Worm (Caenorhabditis elegans) whole organism, mixed stage, embryonic: ENCODE measurements around the gene cdh-3.

Experiments used
- M03D4.4 ChIP-seq: sonication (generic microtip); optimal IDR thresholded peaks from 2 replicates; lab custom pipeline; 2017; ENCODE audit warnings: mild to moderate bottlenecking, missing genetic modification characterization, missing compliant biosample characterization
- bed-3 ChIP-seq: fragments of 200-800 bp; sonication (Bioruptor generic); optimal IDR thresholded peaks from 3 replicates; lab custom pipeline; 2018; ENCODE audit warnings: mild to moderate bottlenecking, missing genetic modification characterization, moderate library complexity, missing compliant biosample characterization
- blmp-1 ChIP-seq: fragments of 150-350 bp; optimal IDR thresholded peaks from 2 replicates; lab custom pipeline; 2014; ENCODE audit warnings: missing biosample characterization, missing genetic modification characterization
- ceh-39 ChIP-seq: fragments of 150-350 bp; optimal IDR thresholded peaks from 2 replicates; lab custom pipeline; 2014; ENCODE audit warnings: missing biosample characterization, missing genetic modification characterization
- ceh-43 ChIP-seq: fragments of 200-800 bp; sonication (Bioruptor generic); optimal IDR thresholded peaks from 2 replicates; lab custom pipeline; 2018; ENCODE audit warnings: mild to moderate bottlenecking, missing genetic modification characterization, moderate library complexity, missing compliant biosample characterization
- cnd-1 ChIP-seq: fragments of 200-800 bp; sonication (Bioruptor generic); optimal IDR thresholded peaks from 2 replicates; lab custom pipeline; 2018; ENCODE audit warnings: mild to moderate bottlenecking, missing genetic modification characterization, missing compliant biosample characterization
- drap-1 ChIP-seq: fragments of 200-800 bp; sonication (Bioruptor generic); optimal IDR thresholded peaks from 3 replicates; lab custom pipeline; 2018; ENCODE audit warnings: mild to moderate bottlenecking, missing genetic modification characterization, missing compliant biosample characterization
- elt-1 ChIP-seq: sonication (generic microtip); optimal IDR thresholded peaks from 2 replicates; lab custom pipeline; 2017; ENCODE audit warnings: missing genetic modification characterization, mild to moderate bottlenecking, missing compliant biosample characterization, antibody characterized with exemption, moderate library complexity, borderline replicate concordance; ENCODE audit not compliant: insufficient read depth
- elt-3 ChIP-seq: fragments of 150-350 bp; optimal IDR thresholded peaks from 2 replicates; lab custom pipeline; 2014; ENCODE audit warnings: missing biosample characterization, missing genetic modification characterization
- flh-1 ChIP-seq: fragments of 200-800 bp; sonication (Bioruptor generic); optimal IDR thresholded peaks from 2 replicates; lab custom pipeline; 2018; ENCODE audit warnings: mild to moderate bottlenecking, missing genetic modification characterization, moderate library complexity, missing compliant biosample characterization
- ham-2 ChIP-seq: fragments of 200-800 bp; sonication (Bioruptor generic); optimal IDR thresholded peaks from 2 replicates; lab custom pipeline; 2018; ENCODE audit warnings: mild to moderate bottlenecking, missing genetic modification characterization, missing compliant biosample characterization
- hlh-1 ChIP-seq: fragments of 150-350 bp; optimal IDR thresholded peaks from 2 replicates; lab custom pipeline; 2014; ENCODE audit warnings: missing biosample characterization, missing genetic modification reagents, missing genetic modification characterization
- lin-13 ChIP-seq: fragments of 150-350 bp; optimal IDR thresholded peaks from 2 replicates; lab custom pipeline; 2014; ENCODE audit warnings: missing biosample characterization, missing genetic modification characterization
- lin-32 ChIP-seq: fragments of 200-800 bp; sonication (Bioruptor generic); optimal IDR thresholded peaks from 2 replicates; lab custom pipeline; 2018; ENCODE audit warnings: mild to moderate bottlenecking, missing genetic modification characterization, missing compliant biosample characterization
- lsy-2 ChIP-seq: fragments of 150-350 bp; optimal IDR thresholded peaks from 2 replicates; lab custom pipeline; 2014; ENCODE audit warnings: missing biosample characterization, missing genetic modification characterization
- mab-5 ChIP-seq: fragments of 150-350 bp; optimal IDR thresholded peaks from 2 replicates; lab custom pipeline; 2014; ENCODE audit warnings: missing biosample characterization, missing genetic modification characterization
- mep-1 ChIP-seq: fragments of 150-350 bp; optimal IDR thresholded peaks from 2 replicates; lab custom pipeline; 2017; ENCODE audit warnings: missing biosample characterization, missing genetic modification reagents, missing genetic modification characterization, inconsistent platforms
- mls-2 ChIP-seq: sonication (generic microtip); optimal IDR thresholded peaks from 2 replicates; lab custom pipeline; 2016; ENCODE audit warnings: mild to moderate bottlenecking, missing genetic modification characterization, moderate library complexity, missing compliant biosample characterization
- nhr-12 ChIP-seq: fragments of 150-350 bp; optimal IDR thresholded peaks from 2 replicates; lab custom pipeline; 2014; ENCODE audit warnings: missing biosample characterization, missing genetic modification characterization
- nhr-2 ChIP-seq: fragments of 150-350 bp; optimal IDR thresholded peaks from 2 replicates; lab custom pipeline; 2014; ENCODE audit warnings: missing biosample characterization, missing genetic modification characterization
- nhr-237 ChIP-seq: fragments of 150-350 bp; optimal IDR thresholded peaks from 2 replicates; lab custom pipeline; 2014; ENCODE audit warnings: missing biosample characterization, missing genetic modification characterization
- nhr-28 ChIP-seq: fragments of 150-350 bp; optimal IDR thresholded peaks from 2 replicates; lab custom pipeline; 2014; ENCODE audit warnings: missing biosample characterization, missing genetic modification characterization
- pha-4 ChIP-seq: fragments of 150-350 bp; optimal IDR thresholded peaks from 2 replicates; lab custom pipeline; 2018; ENCODE audit warnings: missing biosample characterization, missing genetic modification reagents, missing genetic modification characterization
- snpc-4 ChIP-seq: fragments of 150-350 bp; optimal IDR thresholded peaks from 2 replicates; lab custom pipeline; 2014; ENCODE audit warnings: missing biosample characterization, missing genetic modification characterization
- sptf-1 ChIP-seq: sonication (generic microtip); optimal IDR thresholded peaks from 2 replicates; lab custom pipeline; 2017; ENCODE audit warnings: mild to moderate bottlenecking, missing genetic modification characterization, moderate library complexity, missing compliant biosample characterization
- tbx-8 ChIP-seq: fragments of 200-800 bp; sonication (Bioruptor generic); optimal IDR thresholded peaks from 2 replicates; lab custom pipeline; 2018; ENCODE audit warnings: mild to moderate bottlenecking, missing genetic modification characterization, moderate library complexity, missing compliant biosample characterization
- unc-120 ChIP-seq: sonication (generic microtip); optimal IDR thresholded peaks from 2 replicates; lab custom pipeline; 2017; ENCODE audit warnings: missing genetic modification characterization, missing compliant biosample characterization; ENCODE audit not compliant: poor library complexity, severe bottlenecking
- unc-39 ChIP-seq: fragments of 150-350 bp; optimal IDR thresholded peaks from 2 replicates; lab custom pipeline; 2014; ENCODE audit warnings: missing biosample characterization, missing genetic modification characterization
- unc-62 ChIP-seq: fragments of 150-350 bp; optimal IDR thresholded peaks from 2 replicates; lab custom pipeline; 2014; ENCODE audit warnings: missing biosample characterization, missing genetic modification reagents, missing genetic modification characterization

cdh-3 gene

DNA sequence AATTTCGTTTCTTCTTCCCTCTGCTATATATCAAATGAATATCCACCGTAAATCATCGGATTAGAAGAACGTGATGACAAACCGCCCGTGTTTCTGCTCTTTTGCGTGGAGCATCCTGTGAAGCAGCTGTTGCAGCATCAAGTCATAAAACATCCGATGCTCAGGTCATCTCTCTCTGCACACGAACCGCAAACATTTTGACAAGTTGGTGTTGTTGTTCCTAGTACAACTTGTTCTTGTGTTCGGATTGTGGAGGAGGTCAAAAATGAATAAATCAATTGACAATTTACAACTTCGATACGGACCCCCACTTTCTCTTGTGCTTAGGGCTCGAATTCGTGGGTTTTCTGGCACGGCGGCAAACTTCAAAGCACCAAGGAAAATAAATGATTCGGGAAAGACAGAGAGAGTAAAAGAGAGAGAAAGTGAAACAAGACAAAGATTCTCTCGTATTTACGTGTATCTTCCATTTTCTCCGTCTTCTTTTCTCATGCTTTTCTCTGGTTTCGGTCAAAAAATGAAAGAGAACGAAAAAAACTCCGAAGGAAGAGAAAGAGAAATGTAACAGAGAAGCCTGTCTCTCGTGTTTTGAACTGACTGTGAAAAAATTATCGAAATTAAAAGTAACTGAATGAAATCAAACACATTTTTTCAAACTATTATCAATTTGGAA, 26.5 kb upstream of the cdh-3 start:
- no peak for TF ChIP-seq mep-1 (tag; lab: Kevin White, UChicago)
- peak; percentile 27 for TF ChIP-seq unc-120
- TF ChIP-seq unc-62 (GFP tag; lab: Kevin White, UChicago) = peak; percentile 92
- TF ChIP-seq pha-4 (tag; lab: Kevin White, UChicago) = no peak
- peak; percentile 12 for TF ChIP-seq nhr-2 (tag; lab: Kevin White, UChicago)
- peak; percentile 84 for TF ChIP-seq hlh-1
- peak; percentile 95 for TF ChIP-seq mab-5 (tag; lab: Kevin White, UChicago)
- TF ChIP-seq ceh-43 (GFP tag; lab: Kevin White, UChicago) = no peak
- no peak for TF ChIP-seq bed-3 (GFP tag; lab: Kevin White, UChicago)

DNA sequence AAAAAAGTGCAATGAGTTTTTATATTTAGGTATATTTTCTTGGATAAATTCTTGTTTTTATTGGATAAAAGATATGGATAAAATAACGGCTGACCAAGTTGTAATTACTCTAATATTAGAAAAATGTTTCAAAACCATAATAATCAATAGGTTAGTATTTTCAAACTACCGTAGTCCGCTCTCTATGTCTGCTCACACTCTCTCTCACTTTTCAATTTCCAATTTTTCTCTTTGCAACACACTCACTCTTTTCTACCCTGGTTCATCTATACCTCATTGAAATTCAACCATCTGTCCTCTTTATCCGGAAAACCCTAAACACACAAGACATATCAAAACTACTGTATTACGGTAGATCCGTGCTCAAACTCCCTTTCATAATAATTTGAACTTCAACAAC, 25.1 kb upstream of the cdh-3 start:
- peak; percentile 27 for TF ChIP-seq lsy-2 (tag; lab: Kevin White, UChicago)
- TF ChIP-seq nhr-12 (tag; lab: Kevin White, UChicago) = no peak
- TF ChIP-seq hlh-1 = no peak

DNA sequence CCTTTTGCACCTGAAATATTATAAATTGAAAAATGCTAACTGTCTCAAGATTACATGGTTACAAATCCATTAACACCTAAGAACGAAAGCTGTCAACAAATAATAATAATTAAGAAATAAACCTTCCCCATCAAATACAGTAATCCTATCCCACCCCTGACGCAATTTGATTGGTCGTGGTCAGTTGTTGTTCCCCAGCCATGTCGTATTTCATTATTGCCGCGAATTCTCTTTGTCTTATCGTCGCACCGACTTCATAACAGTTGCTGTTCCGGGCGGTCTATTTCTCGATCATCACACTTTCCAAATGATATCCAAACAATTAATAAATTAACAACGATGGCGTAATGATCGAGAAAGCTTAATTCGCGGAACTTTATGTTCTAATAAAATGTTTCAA, 24.3 kb upstream of the cdh-3 start:
- TF ChIP-seq lsy-2 (tag; lab: Kevin White, UChicago) (peak; percentile 88), mls-2 (no peak), nhr-2 (tag; lab: Kevin White, UChicago) (peak; percentile 48), ceh-43 (GFP tag; lab: Kevin White, UChicago) (no peak), mab-5 (tag; lab: Kevin White, UChicago) (peak; percentile 94), unc-62 (GFP tag; lab: Kevin White, UChicago) (peak; percentile 78), hlh-1 (peak; percentile 88)
- TF ChIP-seq, all 35 proteins: peak for 5

DNA sequence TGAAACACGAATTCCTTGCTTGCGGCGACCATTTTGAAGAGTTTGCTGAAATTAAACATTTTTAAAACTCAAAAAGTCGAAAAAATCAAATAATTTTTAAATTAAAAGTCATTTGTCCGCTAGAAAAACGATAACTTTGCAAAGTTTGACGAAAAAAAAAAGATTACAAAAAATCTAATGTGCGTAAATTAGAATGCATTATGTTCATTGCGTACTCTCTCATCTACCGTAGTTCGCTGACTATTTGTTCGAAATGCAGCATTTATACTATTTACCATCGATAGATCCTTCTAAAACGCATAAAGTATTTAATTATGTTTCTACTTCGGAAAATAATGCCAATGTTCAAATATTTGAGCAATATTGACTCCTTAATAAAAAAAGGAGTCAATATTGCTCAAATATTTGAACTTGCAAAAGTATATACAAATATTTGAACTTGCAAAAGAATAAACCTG, 21.8 kb upstream of the cdh-3 start, which contains the start of gene bath-15:
Gene bath-15, minus strand, starts transcription at position 51 of the 458 bp plus-strand sequence.
- TF ChIP-seq drap-1 (GFP tag; lab: Kevin White, UChicago) (no peak), lin-32 (GFP tag; lab: Kevin White, UChicago) (no peak), sptf-1 (tag; lab: Kevin White, UChicago) (no peak), blmp-1 (tag; lab: Kevin White, UChicago) (no peak), snpc-4 (tag; lab: Kevin White, UChicago) (no peak), mab-5 (tag; lab: Kevin White, UChicago) (no peak), elt-1 (tag; lab: Kevin White, UChicago) (no peak), nhr-28 (tag; lab: Kevin White, UChicago) (no peak), lsy-2 (tag; lab: Kevin White, UChicago) (no peak), ham-2 (GFP tag; lab: Kevin White, UChicago) (no peak), M03D4.4 (tag; lab: Kevin White, UChicago) (no peak), elt-3 (tag; lab: Kevin White, UChicago) (no peak), tbx-8 (GFP tag; lab: Kevin White, UChicago) (no peak), ceh-43 (GFP tag; lab: Kevin White, UChicago) (no peak), nhr-237 (tag; lab: Kevin White, UChicago) (no peak), pha-4 (tag; lab: Kevin White, UChicago) (no peak), unc-120 (no peak)

DNA sequence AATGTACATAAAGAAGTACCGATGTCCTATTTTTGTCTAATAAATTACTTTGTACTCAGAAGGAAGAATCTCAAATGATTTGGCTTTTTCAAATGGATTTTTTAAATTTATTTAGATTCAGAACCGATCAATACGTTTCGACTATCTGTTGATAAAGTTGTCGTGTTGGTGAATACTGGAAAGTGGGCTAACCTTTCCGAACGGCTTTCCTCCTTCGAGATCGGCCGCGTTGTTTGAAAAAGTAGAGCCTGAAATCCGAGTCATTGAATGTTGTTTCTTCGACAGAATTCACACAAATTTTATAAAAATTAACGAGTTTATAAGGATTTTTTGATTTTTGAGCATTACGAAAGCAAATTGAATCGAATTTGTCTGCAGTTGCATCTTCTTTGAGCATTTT, 19.5 kb upstream of the cdh-3 start:
- TF ChIP-seq cnd-1 (no peak), lsy-2 (tag; lab: Kevin White, UChicago) (no peak), hlh-1 (no peak), unc-39 (no peak), flh-1 (no peak)

DNA sequence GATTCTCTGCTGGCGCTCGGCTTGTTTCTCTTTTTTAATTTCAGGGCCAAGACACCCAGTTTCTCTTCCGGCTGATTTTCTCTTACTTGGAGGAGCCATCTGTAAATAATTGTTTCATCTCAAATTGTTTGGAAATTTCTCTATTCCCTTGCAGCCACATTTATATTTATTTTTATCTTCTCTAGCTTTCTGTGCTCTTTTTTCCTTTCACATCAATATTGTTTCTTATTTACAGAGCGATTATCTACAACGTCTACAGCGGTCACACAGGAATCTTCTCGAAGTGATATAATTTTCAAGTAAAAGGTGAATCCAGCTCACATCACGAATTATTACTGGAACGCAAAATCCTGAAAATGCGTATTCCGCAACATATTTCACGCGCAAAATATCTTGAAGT, 18.7 kb upstream of the cdh-3 start, which contains the start of the genes ZK686.6 and ZK686.1:
Gene ZK686.6, minus strand, starts transcription at position 101 of the 400 bp plus-strand sequence.
Gene ZK686.1, plus strand, starts transcription at position 234 of the 400 bp plus-strand sequence.
- no peak for TF ChIP-seq drap-1 (GFP tag; lab: Kevin White, UChicago)
- TF ChIP-seq lin-13 (tag; lab: Kevin White, UChicago) = no peak
- no peak for TF ChIP-seq ceh-39 (tag; lab: Kevin White, UChicago)
- TF ChIP-seq ceh-43 (GFP tag; lab: Kevin White, UChicago) = no peak
